Fruit fly (Drosophila melanogaster) whole organism, embryonic: ENCODE measurements around the gene CG4467.

ENCODE experiments used
- Asciz ChIP-seq: fragments of 200-800 bp; sonication (Bioruptor generic); optimal IDR thresholded peaks from 2 replicates; lab custom pipeline; 2017; ENCODE audit warnings: missing biosample characterization, mild to moderate bottlenecking, missing genetic modification characterization, missing genetic modification reagents
- Atf-2 ChIP-seq: fragments of 200-800 bp; sonication (Bioruptor generic); optimal IDR thresholded peaks from 2 replicates; lab custom pipeline; 2016; ENCODE audit warnings: missing biosample characterization, missing genetic modification characterization
- Atf6 ChIP-seq: fragments of 200-800 bp; sonication (Bioruptor generic); IDR thresholded peaks from 2 replicates; pipeline ENCODE4 v1.3.6; 2022; ENCODE audit warnings: missing biosample characterization, missing genetic modification characterization
- B-H2 ChIP-seq: fragments of 200-800 bp; sonication (Bioruptor generic); optimal IDR thresholded peaks from 2 replicates; lab custom pipeline; 2018; ENCODE audit warnings: missing biosample characterization, mild to moderate bottlenecking, missing genetic modification characterization
- Bgb ChIP-seq: fragments of 200-800 bp; sonication (Bioruptor generic); IDR thresholded peaks from 2 replicates; pipeline ENCODE4 v1.3.6; 2022; ENCODE audit warnings: missing biosample characterization, missing genetic modification characterization; ENCODE audit not compliant: partially characterized antibody
- CG10979 ChIP-seq: fragments of 200-800 bp; sonication (Bioruptor generic); optimal IDR thresholded peaks from 2 replicates; lab custom pipeline; 2018; ENCODE audit warnings: missing biosample characterization, mild to moderate bottlenecking, missing genetic modification characterization, moderate library complexity
- CG11695 ChIP-seq: fragments of 200-800 bp; sonication (Bioruptor generic); IDR thresholded peaks from 3 replicates; pipeline ENCODE4 v1.3.6; 2022; ENCODE audit warnings: missing biosample characterization, missing genetic modification characterization
- CG11696 ChIP-seq: fragments of 200-800 bp; sonication (Bioruptor generic); IDR thresholded peaks from 2 replicates; pipeline ENCODE4 v1.3.6; 2022; ENCODE audit warnings: missing biosample characterization, missing genetic modification characterization
- CG13624 ChIP-seq: fragments of 200-800 bp; sonication (Bioruptor generic); optimal IDR thresholded peaks from 2 replicates; lab custom pipeline; 2016; ENCODE audit warnings: missing biosample characterization, missing genetic modification characterization
- CG17359 ChIP-seq: fragments of 200-800 bp; sonication (Bioruptor generic); optimal IDR thresholded peaks from 3 replicates; lab custom pipeline; 2018; ENCODE audit warnings: missing biosample characterization, mild to moderate bottlenecking, missing genetic modification characterization, moderate library complexity
- CG18476 ChIP-seq: fragments of 200-800 bp; sonication (Bioruptor generic); optimal IDR thresholded peaks from 2 replicates; lab custom pipeline; 2016; ENCODE audit warnings: missing biosample characterization, mild to moderate bottlenecking, missing genetic modification characterization
- CG2199 ChIP-seq: fragments of 200-800 bp; sonication (Bioruptor generic); IDR thresholded peaks from 3 replicates; pipeline ENCODE4 v1.3.6; 2022; ENCODE audit warnings: missing biosample characterization, missing genetic modification characterization
- CG3065 ChIP-seq: fragments of 200-800 bp; sonication (Bioruptor generic); optimal IDR thresholded peaks from 2 replicates; lab custom pipeline; 2016; ENCODE audit warnings: missing biosample characterization, missing genetic modification characterization
- CG31365 ChIP-seq: fragments of 200-800 bp; sonication (Bioruptor generic); optimal IDR thresholded peaks from 2 replicates; lab custom pipeline; 2018; ENCODE audit warnings: missing biosample characterization, mild to moderate bottlenecking, missing genetic modification characterization
- CG3163 ChIP-seq: fragments of 200-800 bp; sonication (Bioruptor generic); optimal IDR thresholded peaks from 3 replicates; lab custom pipeline; 2016; ENCODE audit warnings: missing biosample characterization, missing genetic modification characterization
- CG5953 ChIP-seq: fragments of 200-800 bp; sonication (Bioruptor generic); IDR thresholded peaks from 2 replicates; pipeline ENCODE4 v1.3.6; 2022; ENCODE audit warnings: missing biosample characterization, missing genetic modification characterization
- CG6683 ChIP-seq: fragments of 200-800 bp; sonication (Bioruptor generic); optimal IDR thresholded peaks from 2 replicates; lab custom pipeline; 2017; ENCODE audit warnings: missing biosample characterization, mild to moderate bottlenecking, missing genetic modification characterization, missing genetic modification reagents
- CG6813 ChIP-seq: fragments of 200-800 bp; sonication (Bioruptor generic); optimal IDR thresholded peaks from 2 replicates; lab custom pipeline; 2017; ENCODE audit warnings: missing biosample characterization, missing genetic modification characterization, mild to moderate bottlenecking, moderate library complexity, missing genetic modification reagents
- CG7786 ChIP-seq: fragments of 200-800 bp; sonication (Bioruptor generic); optimal IDR thresholded peaks from 2 replicates; lab custom pipeline; 2016; ENCODE audit warnings: missing biosample characterization, missing genetic modification characterization
- CG7839 ChIP-seq: fragments of 200-800 bp; sonication (Bioruptor generic); optimal IDR thresholded peaks from 3 replicates; lab custom pipeline; 2018; ENCODE audit warnings: missing biosample characterization, mild to moderate bottlenecking, missing genetic modification characterization, moderate library complexity
- CHES-1-like ChIP-seq: fragments of 200-800 bp; sonication (Bioruptor generic); optimal IDR thresholded peaks from 2 replicates; lab custom pipeline; 2016; ENCODE audit warnings: missing biosample characterization, missing genetic modification characterization
- Dll ChIP-seq: fragments of 200-800 bp; sonication (Bioruptor generic); IDR thresholded peaks from 4 replicates; pipeline ENCODE4 v1.3.6; 2022; ENCODE audit warnings: missing biosample characterization, missing genetic modification characterization; ENCODE audit not compliant: partially characterized antibody
- Eip74EF ChIP-seq, 2 experiments: fragments of 200-800 bp in 1 of 2; fragments of >200 bp in 1 of 2; sonication (Bioruptor generic) in 1 of 2; optimal IDR thresholded peaks; 2 replicates each; lab custom pipeline; 2017 to 2019; ENCODE audit warnings: missing biosample characterization in 2 of 2, missing genetic modification characterization in 2 of 2, mild to moderate bottlenecking in 1 of 2, moderate library complexity in 1 of 2
- HHEX ChIP-seq: fragments of 200-800 bp; sonication (Bioruptor generic); optimal IDR thresholded peaks from 3 replicates; lab custom pipeline; 2017; ENCODE audit warnings: missing biosample characterization, mild to moderate bottlenecking, missing genetic modification characterization, missing genetic modification reagents
- Hey ChIP-seq: fragments of 200-800 bp; sonication (Bioruptor generic); optimal IDR thresholded peaks from 3 replicates; lab custom pipeline; 2018; ENCODE audit warnings: missing biosample characterization, mild to moderate bottlenecking, missing genetic modification characterization
- Hmr ChIP-seq: fragments of 200-800 bp; sonication (Bioruptor generic); optimal IDR thresholded peaks from 3 replicates; lab custom pipeline; 2017; ENCODE audit warnings: mild to moderate bottlenecking, missing biosample characterization, missing genetic modification reagents, missing genetic modification characterization
- MTF-1 ChIP-seq: fragments of 200-800 bp; sonication (Bioruptor generic); optimal IDR thresholded peaks from 2 replicates; lab custom pipeline; 2018; ENCODE audit warnings: missing biosample characterization, mild to moderate bottlenecking, missing genetic modification characterization, borderline replicate concordance
- Nf-YB ChIP-seq: fragments of 200-800 bp; sonication (Bioruptor generic); optimal IDR thresholded peaks from 3 replicates; lab custom pipeline; 2019; ENCODE audit warnings: missing biosample characterization, mild to moderate bottlenecking, missing genetic modification characterization, moderate library complexity
- Opbp ChIP-seq: fragments of 200-800 bp; sonication (Bioruptor generic); IDR thresholded peaks from 3 replicates; pipeline ENCODE4 v1.3.6; 2022; ENCODE audit warnings: missing biosample characterization, missing genetic modification characterization; ENCODE audit not compliant: partially characterized antibody
- Rfx ChIP-seq: fragments of 200-800 bp; sonication (Bioruptor generic); IDR thresholded peaks from 2 replicates; pipeline ENCODE4 v1.3.6; 2022; ENCODE audit warnings: missing biosample characterization, missing genetic modification characterization
- Scr ChIP-seq: fragments of 200-800 bp; sonication (Bioruptor generic); IDR thresholded peaks from 2 replicates; pipeline ENCODE4 v1.3.6; 2022; ENCODE audit warnings: missing biosample characterization, missing genetic modification characterization; ENCODE audit not compliant: partially characterized antibody
- Trl ChIP-seq, 3 experiments: fragments of >200 bp in 2 of 3; fragments of 200-800 bp in 1 of 3; sonication (Bioruptor generic) in 1 of 3; optimal IDR thresholded peaks; 2 replicates in 1 of 3; 3 replicates in 2 of 3; lab custom pipeline; 2016 to 2017; ENCODE audit warnings: missing biosample characterization in 1 of 3, missing genetic modification characterization in 1 of 3
- abd-A ChIP-seq: fragments of 200-800 bp; sonication (Bioruptor generic); optimal IDR thresholded peaks from 3 replicates; lab custom pipeline; 2019; ENCODE audit warnings: missing biosample characterization, mild to moderate bottlenecking, missing genetic modification characterization, moderate library complexity
- bab2 ChIP-seq: fragments of 200-800 bp; sonication (Bioruptor generic); optimal IDR thresholded peaks from 2 replicates; lab custom pipeline; 2016; ENCODE audit warnings: missing biosample characterization, missing genetic modification characterization
- chm ChIP-seq: fragments of 200-800 bp; sonication (Bioruptor generic); IDR thresholded peaks from 2 replicates; pipeline ENCODE4 v1.3.6; 2022; ENCODE audit warnings: missing biosample characterization, missing genetic modification characterization
- disco-r ChIP-seq: fragments of 200-800 bp; sonication (Bioruptor generic); optimal IDR thresholded peaks from 2 replicates; lab custom pipeline; 2016; ENCODE audit warnings: missing biosample characterization, missing genetic modification characterization
- ems ChIP-seq: fragments of 200-800 bp; sonication (Bioruptor generic); optimal IDR thresholded peaks from 3 replicates; lab custom pipeline; 2016; ENCODE audit warnings: missing biosample characterization, missing genetic modification characterization
- gro ChIP-seq: fragments of 200-800 bp; sonication (Bioruptor generic); optimal IDR thresholded peaks from 2 replicates; lab custom pipeline; 2016; ENCODE audit warnings: missing biosample characterization, missing genetic modification characterization
- nau ChIP-seq: fragments of 200-800 bp; sonication (Bioruptor generic); optimal IDR thresholded peaks from 3 replicates; lab custom pipeline; 2017; ENCODE audit warnings: missing biosample characterization, mild to moderate bottlenecking, missing genetic modification characterization, missing genetic modification reagents
- nerfin-2 ChIP-seq: fragments of 200-800 bp; sonication (Bioruptor generic); IDR thresholded peaks from 2 replicates; pipeline ENCODE4 v1.3.6; 2022; ENCODE audit warnings: missing biosample characterization, missing genetic modification characterization; ENCODE audit not compliant: partially characterized antibody
- ranshi ChIP-seq: fragments of 200-800 bp; sonication (Bioruptor generic); IDR thresholded peaks from 2 replicates; pipeline ENCODE4 v1.3.6; 2022; ENCODE audit warnings: missing biosample characterization, missing genetic modification characterization
- sna ChIP-seq: fragments of 200-800 bp; sonication (Bioruptor generic); IDR thresholded peaks from 2 replicates; pipeline ENCODE4 v1.3.6; 2022; ENCODE audit warnings: missing biosample characterization, missing genetic modification characterization; ENCODE audit not compliant: partially characterized antibody
- sob ChIP-seq: fragments of 200-800 bp; sonication (Bioruptor generic); IDR thresholded peaks from 2 replicates; pipeline ENCODE4 v1.3.6; 2022; ENCODE audit warnings: missing biosample characterization, missing genetic modification characterization
- trem ChIP-seq: fragments of 200-800 bp; optimal IDR thresholded peaks from 3 replicates; lab custom pipeline; 2019; ENCODE audit warnings: missing biosample characterization, mild to moderate bottlenecking, missing genetic modification characterization, moderate library complexity
- unc-4 ChIP-seq: fragments of 200-800 bp; sonication (Bioruptor generic); IDR thresholded peaks from 2 replicates; pipeline ENCODE4 v1.3.6; 2022; ENCODE audit warnings: missing biosample characterization, missing genetic modification characterization; ENCODE audit not compliant: partially characterized antibody
- yki ChIP-seq: fragments of >200 bp; optimal IDR thresholded peaks from 3 replicates; lab custom pipeline; 2018
- zen ChIP-seq: fragments of 200-800 bp; sonication (Bioruptor generic); optimal IDR thresholded peaks from 3 replicates; lab custom pipeline; 2018; ENCODE audit warnings: missing biosample characterization, mild to moderate bottlenecking, missing genetic modification characterization, moderate library complexity

Gene CG4467

dm6 chr3R:23226521-23227039 is 22.1 kb downstream of the CG4467 start, which contains the start of gene cnc (continued):
- TF ChIP-seq CG11695 (GFP tag; lab: Robert Waterston, UW) (peak; percentile 57; the same call in 1 of the 3 replicates), Hey (tag; lab: Kevin White, UChicago) (peak; percentile 2), Opbp (no peak), CHES-1-like (peak; percentile 51), Trl (optimal IDR thresholded peaks at IDR 0.05; lab: Kevin White, UChicago) (peak; percentile 90 to 97), Trl (GFP tag; optimal IDR thresholded peaks at IDR 0.05; lab: Kevin White, UChicago) (peak; percentile 35), nerfin-2 (GFP tag; lab: Robert Waterston, UW) (peak; percentile 12; the same call in 1 of the 2 replicates), chm (0 out of 2 replicates have a peak, but pooled peaks have one; percentile 40), CG7786 (GFP tag; lab: Kevin White, UChicago) (no peak), bab2 (GFP tag; lab: Kevin White, UChicago) (no peak), abd-A (peak; percentile 93), CG6813 (GFP tag; lab: Kevin White, UChicago) (peak; percentile 4), CG13624 (GFP tag; lab: Kevin White, UChicago) (peak; percentile 23), Dll (GFP tag; lab: Robert Waterston, UW) (0 out of 4 replicates have a peak, but pooled peaks have one; percentile 38), Nf-YB (peak; percentile 65), Scr (GFP tag; lab: Robert Waterston, UW) (peak; percentile 41; the same call in 1 of the 2 replicates), CG3065 (no peak), sob (GFP tag; lab: Robert Waterston, UW) (peak; percentile 49; the same call in 1 of the 2 replicates), Eip74EF (GFP tag; optimal IDR thresholded peaks at IDR 0.05; lab: Kevin White, UChicago) (peak in 1 of 2 experiments; percentile 81), CG3163 (peak; percentile 97), CG18476 (GFP tag; lab: Kevin White, UChicago) (no peak), Atf6 (GFP tag; lab: Robert Waterston, UW) (peak; percentile 63), HHEX (GFP tag; lab: Kevin White, UChicago) (peak; percentile 44), Asciz (no peak), CG10979 (tag; lab: Kevin White, UChicago) (peak; percentile 27), Hmr (GFP tag; lab: Kevin White, UChicago) (peak; percentile 42), Bgb (GFP tag; lab: Robert Waterston, UW) (peak; percentile 35; the same call in 1 of the 2 replicates), CG2199 (GFP tag; lab: Robert Waterston, UW) (peak; percentile 73; the same call in 2 of the 3 replicates), CG17359 (tag; lab: Kevin White, UChicago) (no peak), ranshi (GFP tag; lab: Robert Waterston, UW) (peak; percentile 23; the same call in 1 of the 2 replicates), zen (tag; lab: Kevin White, UChicago) (no peak), B-H2 (GFP tag; lab: Kevin White, UChicago) (peak; percentile 55), trem (tag; lab: Kevin White, UChicago) (peak; percentile 4), unc-4 (GFP tag; lab: Robert Waterston, UW) (peak; percentile 42), CG7839 (tag; lab: Kevin White, UChicago) (peak; percentile 18), gro (peak; percentile 47), yki (lab: Kevin White, UChicago) (peak; percentile 72), CG6683 (GFP tag; lab: Kevin White, UChicago) (peak; percentile 15), ems (peak; percentile 2), Rfx (GFP tag; lab: Robert Waterston, UW) (peak; percentile 32; the same call in 1 of the 2 replicates), Atf-2 (GFP tag; lab: Kevin White, UChicago) (no peak), CG11696 (GFP tag; lab: Robert Waterston, UW) (0 out of 2 replicates have a peak, but pooled peaks have one; percentile 29), disco-r (peak; percentile 1), MTF-1 (GFP tag; lab: Kevin White, UChicago) (peak; percentile 18), nau (GFP tag; lab: Kevin White, UChicago) (peak; percentile 55), CG31365 (peak; percentile 31), sna (GFP tag; lab: Robert Waterston, UW) (peak; percentile 59; the same call in 1 of the 2 replicates), CG5953 (0 out of 2 replicates have a peak, but pooled peaks have one; percentile 5)
